Worm (Caenorhabditis elegans) whole organism, late embryonic: ENCODE data around the gene ztf-31.

Experiments
- C38D4.7 ChIP-seq: fragments of 200-800 bp; sonication (Bioruptor generic); optimal IDR thresholded peaks from 2 replicates; lab custom pipeline; 2018; ENCODE audit warnings: mild to moderate bottlenecking, missing genetic modification characterization, moderate library complexity, missing compliant biosample characterization
- ceh-14 ChIP-seq: sonication (generic microtip); optimal IDR thresholded peaks from 2 replicates; lab custom pipeline; 2016; ENCODE audit warnings: missing genotype, missing genetic modification characterization, missing compliant biosample characterization
- ceh-18 ChIP-seq: sonication (generic microtip); optimal IDR thresholded peaks from 2 replicates; lab custom pipeline; 2016; ENCODE audit warnings: missing genetic modification characterization, missing compliant biosample characterization
- ceh-19 ChIP-seq: fragments of 200-800 bp; sonication (Bioruptor generic); optimal IDR thresholded peaks from 2 replicates; lab custom pipeline; 2018; ENCODE audit warnings: mild to moderate bottlenecking, missing genetic modification characterization, missing compliant biosample characterization
- ceh-31 ChIP-seq: sonication (generic microtip); optimal IDR thresholded peaks from 2 replicates; lab custom pipeline; 2016; ENCODE audit warnings: missing genetic modification characterization, missing compliant biosample characterization
- ceh-34 ChIP-seq: sonication (generic microtip); optimal IDR thresholded peaks from 2 replicates; lab custom pipeline; 2016; ENCODE audit warnings: mild to moderate bottlenecking, missing genetic modification characterization, missing compliant biosample characterization
- ceh-45 ChIP-seq: fragments of 200-800 bp; sonication (Bioruptor generic); IDR thresholded peaks from 2 replicates; pipeline ENCODE4 v1.3.6; 2022; ENCODE audit warnings: missing genetic modification reagents, missing genetic modification characterization, missing compliant biosample characterization
- ceh-9 ChIP-seq: sonication (generic microtip); optimal IDR thresholded peaks from 2 replicates; lab custom pipeline; 2016; ENCODE audit warnings: mild to moderate bottlenecking, missing genetic modification characterization, inconsistent platforms, missing compliant biosample characterization
- che-1 ChIP-seq: sonication (generic microtip); optimal IDR thresholded peaks from 2 replicates; lab custom pipeline; 2016; ENCODE audit warnings: mild to moderate bottlenecking, missing genetic modification characterization, missing compliant biosample characterization
- dmd-4 ChIP-seq: sonication (generic microtip); optimal IDR thresholded peaks from 2 replicates; lab custom pipeline; 2016; ENCODE audit warnings: borderline replicate concordance, missing genetic modification characterization, missing compliant biosample characterization
- dve-1 ChIP-seq: sonication (generic microtip); optimal IDR thresholded peaks from 2 replicates; lab custom pipeline; 2017; ENCODE audit warnings: antibody characterized with exemption, mild to moderate bottlenecking, missing genetic modification characterization, missing compliant biosample characterization
- elt-2 ChIP-seq: sonication (generic microtip); optimal IDR thresholded peaks from 2 replicates; lab custom pipeline; 2016; ENCODE audit warnings: missing genetic modification reagents, missing genetic modification characterization, missing compliant biosample characterization
- elt-4 ChIP-seq: sonication (generic microtip); optimal IDR thresholded peaks from 2 replicates; lab custom pipeline; 2016; ENCODE audit warnings: missing genetic modification characterization, missing compliant biosample characterization
- ets-4 ChIP-seq: sonication (generic microtip); optimal IDR thresholded peaks from 2 replicates; lab custom pipeline; 2016; ENCODE audit warnings: missing genetic modification characterization, missing compliant biosample characterization
- fkh-6 ChIP-seq: sonication (generic microtip); optimal IDR thresholded peaks from 2 replicates; lab custom pipeline; 2016; ENCODE audit warnings: missing genetic modification characterization, missing compliant biosample characterization
- gmeb-2 ChIP-seq: sonication (generic microtip); optimal IDR thresholded peaks from 2 replicates; lab custom pipeline; 2016; ENCODE audit warnings: missing genetic modification characterization, inconsistent platforms, missing compliant biosample characterization
- hlh-8 ChIP-seq: sonication (generic microtip); optimal IDR thresholded peaks from 2 replicates; lab custom pipeline; 2016; ENCODE audit warnings: missing genotype, missing genetic modification characterization, missing compliant biosample characterization
- nfya-1 ChIP-seq: sonication (generic microtip); optimal IDR thresholded peaks from 2 replicates; lab custom pipeline; 2017; ENCODE audit warnings: missing genetic modification characterization, mild to moderate bottlenecking, missing compliant biosample characterization, antibody characterized with exemption, moderate library complexity
- nhr-11 ChIP-seq: fragments of 150-350 bp; optimal IDR thresholded peaks from 2 replicates; lab custom pipeline; 2014; ENCODE audit warnings: missing biosample characterization, missing genetic modification characterization
- nhr-232 ChIP-seq: sonication (generic microtip); optimal IDR thresholded peaks from 2 replicates; lab custom pipeline; 2016; ENCODE audit warnings: missing genetic modification characterization, missing compliant biosample characterization
- npax-4 ChIP-seq: sonication (generic microtip); optimal IDR thresholded peaks from 2 replicates; lab custom pipeline; 2016; ENCODE audit warnings: missing genetic modification characterization, missing compliant biosample characterization
- pat-9 ChIP-seq: fragments of 200-800 bp; sonication (Bioruptor generic); optimal IDR thresholded peaks from 2 replicates; lab custom pipeline; 2018; ENCODE audit warnings: mild to moderate bottlenecking, missing genetic modification characterization, moderate library complexity, missing compliant biosample characterization
- pax-1 ChIP-seq: fragments of 150-350 bp; optimal IDR thresholded peaks from 2 replicates; lab custom pipeline; 2014; ENCODE audit warnings: missing biosample characterization, missing genetic modification characterization
- pha-2 ChIP-seq: sonication (generic microtip); optimal IDR thresholded peaks from 2 replicates; lab custom pipeline; 2017; ENCODE audit warnings: mild to moderate bottlenecking, missing genetic modification characterization, missing compliant biosample characterization
- pha-4 ChIP-seq: fragments of 150-350 bp; optimal IDR thresholded peaks from 2 replicates; lab custom pipeline; 2018; ENCODE audit warnings: missing biosample characterization, missing genetic modification reagents, missing genetic modification characterization
- pros-1 ChIP-seq: fragments of 150-350 bp; optimal IDR thresholded peaks from 2 replicates; lab custom pipeline; 2014; ENCODE audit warnings: missing biosample characterization, missing genetic modification reagents, missing genetic modification characterization
- ref-2 ChIP-seq: sonication (generic microtip); optimal IDR thresholded peaks from 2 replicates; lab custom pipeline; 2016; ENCODE audit warnings: missing genetic modification characterization, missing compliant biosample characterization
- sox-4 ChIP-seq: sonication (generic microtip); optimal IDR thresholded peaks from 2 replicates; lab custom pipeline; 2017; ENCODE audit warnings: mild to moderate bottlenecking, missing genetic modification characterization, inconsistent platforms, missing compliant biosample characterization
- tbx-2 ChIP-seq: sonication (generic microtip); optimal IDR thresholded peaks from 2 replicates; lab custom pipeline; 2016; ENCODE audit warnings: missing genetic modification characterization, missing compliant biosample characterization
- tbx-7 ChIP-seq: sonication (generic microtip); optimal IDR thresholded peaks from 2 replicates; lab custom pipeline; 2016; ENCODE audit warnings: missing genotype, missing genetic modification characterization, missing compliant biosample characterization
- ttx-3 ChIP-seq: sonication (generic microtip); optimal IDR thresholded peaks from 2 replicates; lab custom pipeline; 2016; ENCODE audit warnings: missing genetic modification reagents, missing genetic modification characterization, missing compliant biosample characterization
- unc-3 ChIP-seq, 2 experiments: fragments of 200-800 bp in 1 of 2; sonication (Bioruptor generic) in 1 of 2; sonication (generic microtip) in 1 of 2; conservative IDR thresholded peaks in 1 of 2; optimal IDR thresholded peaks in 1 of 2; 2 replicates each; pipeline versions ENCODE4 v1.3.6 to Lab custom; 2016 to 2022; ENCODE audit warnings: missing compliant biosample characterization in 2 of 2, missing genetic modification characterization in 2 of 2, missing genetic modification reagents in 1 of 2
- unc-42 ChIP-seq: sonication (generic microtip); optimal IDR thresholded peaks from 2 replicates; lab custom pipeline; 2016; ENCODE audit warnings: missing genotype, missing genetic modification characterization, missing compliant biosample characterization
- unc-55 ChIP-seq: sonication (generic microtip); optimal IDR thresholded peaks from 2 replicates; lab custom pipeline; 2017; ENCODE audit warnings: missing biosample characterization, missing genetic modification reagents, missing genetic modification characterization
- unc-86 ChIP-seq: sonication (generic microtip); optimal IDR thresholded peaks from 2 replicates; lab custom pipeline; 2016; ENCODE audit warnings: missing genetic modification characterization, missing compliant biosample characterization
- zip-5 ChIP-seq: sonication (generic microtip); optimal IDR thresholded peaks from 2 replicates; lab custom pipeline; 2016; ENCODE audit warnings: missing genetic modification characterization, missing compliant biosample characterization

ztf-31 gene

DNA sequence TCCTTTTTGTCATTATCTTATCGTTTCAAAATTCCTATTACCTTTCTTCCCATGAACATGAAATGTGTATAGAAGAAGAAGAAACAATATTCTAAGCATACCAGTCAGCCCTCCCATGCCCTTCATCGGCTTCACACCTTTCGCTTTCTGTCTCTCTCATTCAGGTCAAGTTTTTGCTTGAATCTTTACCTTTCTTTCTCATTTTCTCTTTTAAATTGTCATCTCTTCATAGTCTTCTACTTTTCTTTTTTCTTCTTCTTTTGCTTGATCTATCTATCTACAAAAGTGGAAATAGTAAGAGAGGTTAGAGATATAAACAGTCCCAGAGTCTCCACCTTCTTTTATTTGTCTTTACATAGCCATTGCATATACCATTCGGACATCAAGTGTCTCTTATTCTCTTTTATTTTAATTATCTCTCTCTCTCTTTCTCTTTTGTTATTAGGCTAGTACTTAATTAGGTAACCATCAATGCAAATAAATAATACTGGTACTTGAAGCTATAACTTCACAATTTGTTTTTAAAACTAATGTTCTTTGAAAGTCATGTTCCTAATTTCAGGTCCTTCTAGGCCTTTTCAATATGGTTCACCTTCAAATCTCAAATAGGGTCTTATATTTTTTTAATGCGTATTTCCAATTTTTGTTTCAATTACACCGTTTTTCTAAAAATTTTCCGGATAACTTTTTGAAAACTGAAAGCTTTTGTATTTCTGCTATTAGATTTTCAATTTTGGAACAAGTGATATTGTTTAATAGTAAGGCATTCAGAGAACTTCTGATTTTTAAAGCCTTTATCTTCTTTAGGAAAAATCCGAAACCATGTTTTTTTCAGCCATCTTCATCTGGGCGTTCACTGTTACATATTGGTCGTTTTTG, 39.5 kb upstream of the ztf-31 start, which contains the start of gene dpy-31:
Gene dpy-31 (plus strand): TSS at position 829 of the 879 bp plus-strand sequence.
- TF ChIP-seq C38D4.7 (GFP tag; lab: Kevin White, UChicago), result no peak
- TF ChIP-seq ceh-34 (tag; lab: Kevin White, UChicago), result no peak
- no peak for TF ChIP-seq nhr-11 (tag; lab: Kevin White, UChicago)
- TF ChIP-seq unc-55 (GFP tag; lab: Kevin White, UChicago), result no peak
- no peak for TF ChIP-seq tbx-7
- TF ChIP-seq hlh-8 (tag; lab: Kevin White, UChicago), result no peak
- TF ChIP-seq ceh-19, result no peak
- TF ChIP-seq ttx-3 (tag; lab: Kevin White, UChicago), result no peak
- TF ChIP-seq ceh-14, result no peak
- TF ChIP-seq sox-4 (tag; lab: Kevin White, UChicago), result no peak
- no peak for TF ChIP-seq ceh-31 (tag; lab: Kevin White, UChicago)
- TF ChIP-seq pax-1, result no peak

DNA sequence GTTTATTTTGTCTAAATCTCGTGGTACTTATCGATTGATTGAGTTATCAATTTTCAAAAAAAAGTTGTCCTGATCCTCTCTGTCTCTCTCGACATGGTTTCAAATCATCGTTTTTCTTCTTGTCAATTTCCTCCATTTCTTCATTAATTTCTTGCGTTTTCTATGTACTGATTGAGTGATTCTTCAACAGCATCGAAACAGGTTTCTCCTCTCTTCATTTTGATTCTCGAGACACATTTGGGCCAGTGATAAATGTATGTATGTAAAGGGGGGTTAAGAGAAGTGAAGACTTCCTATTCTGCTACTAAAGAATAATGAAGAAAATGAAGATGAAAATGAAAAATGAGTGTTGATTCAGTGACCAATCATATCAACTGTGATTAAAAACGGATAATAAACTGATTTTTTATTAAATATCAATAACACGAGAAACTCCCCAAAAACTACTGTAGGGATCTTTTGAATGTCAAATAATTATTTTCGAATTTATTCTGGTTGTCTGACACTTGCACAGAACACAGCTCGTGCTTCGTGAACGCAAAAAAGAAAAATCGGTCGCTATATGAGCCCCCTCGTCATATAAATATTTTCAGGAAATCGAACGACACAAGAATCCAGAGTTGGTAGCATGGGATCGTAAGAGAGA, 37.9 kb upstream of the ztf-31 start:
- TF ChIP-seq elt-4 (tag; lab: Kevin White, UChicago), result no peak

DNA sequence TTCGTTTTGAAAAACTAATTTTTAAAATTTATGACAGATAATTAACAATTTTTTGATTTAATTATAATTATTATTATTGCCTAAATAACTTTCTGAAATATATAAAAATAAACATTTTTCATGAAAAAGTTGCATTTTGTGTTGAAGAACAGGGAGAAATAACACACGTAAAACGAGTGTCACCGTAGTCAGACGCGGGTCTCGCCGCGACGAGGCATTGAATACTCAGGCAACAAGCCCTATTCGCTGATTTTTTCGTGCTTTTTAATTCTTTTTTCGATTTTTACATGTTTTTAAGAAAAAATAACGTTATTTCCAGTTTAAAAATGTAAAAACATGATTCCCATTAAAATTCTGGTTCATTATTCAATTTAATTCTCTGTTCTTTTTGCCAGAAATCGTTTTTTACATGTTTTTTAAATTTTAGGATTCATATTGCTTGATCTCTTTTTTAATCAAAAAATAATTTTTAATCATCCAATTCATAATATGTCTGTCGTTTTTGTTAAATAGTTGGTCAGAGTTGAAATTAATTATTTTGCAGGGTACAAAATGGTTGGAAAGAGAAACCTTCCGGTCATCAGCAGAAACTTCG, 33.2 kb upstream of the ztf-31 start, which contains the start of gene rpl-6:
Gene rpl-6 (plus strand): TSS at position 545 of the 595 bp plus-strand sequence.
- TF ChIP-seq tbx-2 (peak; percentile 23), ceh-34 (tag; lab: Kevin White, UChicago) (peak; percentile 1), ceh-45 (GFP tag; lab: Robert Waterston, UW) (no peak), ceh-14 (no peak), ceh-31 (tag; lab: Kevin White, UChicago) (peak; percentile 34), fkh-6 (tag; lab: Kevin White, UChicago) (no peak), pha-2 (tag; lab: Kevin White, UChicago) (peak; percentile 4), che-1 (tag; lab: Kevin White, UChicago) (no peak), unc-42 (tag; lab: Kevin White, UChicago) (peak; percentile 12), pros-1 (tag; lab: Kevin White, UChicago) (no peak), zip-5 (tag; lab: Kevin White, UChicago) (no peak), tbx-7 (no peak), pax-1 (peak; percentile 57), ceh-9 (no peak), nfya-1 (tag; lab: Kevin White, UChicago) (peak; percentile 93), elt-2 (tag; lab: Kevin White, UChicago) (peak; percentile 42)

DNA sequence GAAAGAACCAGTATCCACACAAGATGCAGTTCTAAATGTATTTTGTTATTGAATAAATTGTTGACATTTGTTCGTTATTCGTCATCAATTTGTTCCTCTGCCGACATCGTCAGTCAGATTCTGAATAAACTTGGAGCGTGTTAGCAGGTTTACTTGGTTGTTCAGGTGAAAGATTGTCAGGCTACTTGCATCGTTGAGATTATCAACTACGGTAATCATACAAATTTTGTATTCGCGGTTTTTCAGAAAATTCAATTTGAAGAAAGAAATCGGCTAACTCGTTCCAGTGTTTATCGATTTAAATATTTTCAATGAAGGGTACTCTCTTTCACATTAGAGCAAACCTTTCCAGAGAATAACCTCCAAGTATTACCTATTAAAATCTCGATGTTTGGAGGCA, 31.4 kb upstream of the ztf-31 start, which contains the start of gene R151.2:
Gene R151.2 (plus strand): TSS at position 247 of the 400 bp plus-strand sequence.
- no peak for TF ChIP-seq nhr-11 (tag; lab: Kevin White, UChicago)

DNA sequence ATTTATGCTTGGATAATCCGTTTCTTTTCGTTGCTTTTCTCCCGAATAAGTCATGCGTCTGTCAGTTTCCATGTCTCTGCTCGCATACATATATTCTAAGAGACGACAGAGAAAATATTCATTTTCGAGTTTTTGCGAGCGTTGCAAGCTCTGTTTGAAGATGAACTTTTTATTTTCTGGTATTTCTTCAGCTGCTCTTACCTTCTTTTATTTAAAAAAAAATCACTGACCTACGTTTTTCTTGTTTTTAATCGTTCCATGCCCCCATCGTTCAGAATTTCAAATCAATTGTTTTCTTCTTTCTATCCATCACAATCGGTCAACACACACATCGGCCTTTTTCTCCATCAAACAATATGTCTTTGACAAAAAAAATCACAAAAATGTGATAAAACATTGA, 30.7 kb upstream of the ztf-31 start:
- no peak for TF ChIP-seq ceh-18 (tag; lab: Kevin White, UChicago)
- TF ChIP-seq pha-2 (tag; lab: Kevin White, UChicago), result no peak
- no peak for TF ChIP-seq pat-9 (tag; lab: Kevin White, UChicago)
- TF ChIP-seq nhr-11 (tag; lab: Kevin White, UChicago), result no peak
- no peak for TF ChIP-seq gmeb-2 (tag; lab: Kevin White, UChicago)
- TF ChIP-seq npax-4 (tag; lab: Kevin White, UChicago), result no peak
- no peak for TF ChIP-seq unc-3 (GFP tag; conservative IDR thresholded peaks at IDR 0.05; lab: Robert Waterston, UW)
- no peak for TF ChIP-seq unc-3 (tag; optimal IDR thresholded peaks at IDR 0.05; lab: Kevin White, UChicago)
- no peak for TF ChIP-seq sox-4 (tag; lab: Kevin White, UChicago)
- no peak for TF ChIP-seq ceh-31 (tag; lab: Kevin White, UChicago)
- no peak for TF ChIP-seq C38D4.7 (GFP tag; lab: Kevin White, UChicago)
- TF ChIP-seq pha-4, result no peak
- no peak for TF ChIP-seq unc-86 (tag; lab: Kevin White, UChicago)
- TF ChIP-seq ets-4 (tag; lab: Kevin White, UChicago), result no peak
- no peak for TF ChIP-seq dmd-4
- no peak for TF ChIP-seq dve-1
- TF ChIP-seq unc-42 (tag; lab: Kevin White, UChicago), result no peak
- TF ChIP-seq nhr-232, result no peak
- TF ChIP-seq ref-2 (tag; lab: Kevin White, UChicago), result no peak
